Fruit fly (Drosophila melanogaster) whole organism, embryonic: ENCODE data around the gene mRpS18B.

ENCODE experiments used
- CG10274 ChIP-seq: fragments of 200-800 bp; sonication (Bioruptor generic); optimal IDR thresholded peaks from 3 replicates; lab custom pipeline; 2017; ENCODE audit warnings: missing biosample characterization, mild to moderate bottlenecking, missing genetic modification characterization
- CG10462 ChIP-seq: fragments of 200-800 bp; sonication (Bioruptor generic); optimal IDR thresholded peaks from 2 replicates; lab custom pipeline; 2016; ENCODE audit warnings: missing biosample characterization, missing genetic modification characterization
- CG10979 ChIP-seq: fragments of 200-800 bp; sonication (Bioruptor generic); optimal IDR thresholded peaks from 2 replicates; lab custom pipeline; 2018; ENCODE audit warnings: missing biosample characterization, mild to moderate bottlenecking, missing genetic modification characterization, moderate library complexity
- CG13296 ChIP-seq: fragments of 200-800 bp; sonication (Bioruptor generic); optimal IDR thresholded peaks from 3 replicates; lab custom pipeline; 2018; ENCODE audit warnings: missing biosample characterization, mild to moderate bottlenecking, missing genetic modification characterization
- CG14860 ChIP-seq: fragments of 200-800 bp; sonication (Bioruptor generic); IDR thresholded peaks from 3 replicates; pipeline ENCODE4 v1.3.6; 2022; ENCODE audit warnings: missing biosample characterization, missing genetic modification characterization; ENCODE audit not compliant: partially characterized antibody
- CG1603 ChIP-seq: fragments of 200-800 bp; sonication (Bioruptor generic); optimal IDR thresholded peaks from 2 replicates; lab custom pipeline; 2019; ENCODE audit warnings: missing biosample characterization, mild to moderate bottlenecking, missing genetic modification characterization, moderate library complexity
- CG16863 ChIP-seq: fragments of 200-800 bp; sonication (Bioruptor generic); optimal IDR thresholded peaks from 3 replicates; lab custom pipeline; 2016; ENCODE audit warnings: missing biosample characterization, missing genetic modification characterization
- CG2202 ChIP-seq: fragments of 200-800 bp; sonication (Bioruptor generic); optimal IDR thresholded peaks from 2 replicates; lab custom pipeline; 2018; ENCODE audit warnings: missing biosample characterization, mild to moderate bottlenecking, missing genetic modification characterization
- CG32532 ChIP-seq: fragments of 200-800 bp; sonication (Bioruptor generic); IDR thresholded peaks from 2 replicates; pipeline ENCODE4 v1.3.6; 2022; ENCODE audit warnings: missing biosample characterization, missing genetic modification characterization
- CG3838 ChIP-seq: fragments of 200-800 bp; sonication (Bioruptor generic); optimal IDR thresholded peaks from 3 replicates; lab custom pipeline; 2016; ENCODE audit warnings: missing biosample characterization, missing genetic modification characterization
- CG3995 ChIP-seq: fragments of 200-800 bp; sonication (Bioruptor generic); optimal IDR thresholded peaks from 3 replicates; lab custom pipeline; 2016; ENCODE audit warnings: missing biosample characterization, missing genetic modification characterization
- CG4617 ChIP-seq: fragments of 200-800 bp; sonication (Bioruptor generic); optimal IDR thresholded peaks from 3 replicates; lab custom pipeline; 2016; ENCODE audit warnings: missing biosample characterization, missing genetic modification characterization, borderline replicate concordance
- CG6791 ChIP-seq: fragments of 200-800 bp; sonication (Bioruptor generic); IDR thresholded peaks from 3 replicates; pipeline ENCODE4 v1.3.6; 2022; ENCODE audit warnings: missing biosample characterization, missing genetic modification characterization; ENCODE audit not compliant: partially characterized antibody
- CG7372 ChIP-seq: fragments of 200-800 bp; sonication (Bioruptor generic); IDR thresholded peaks from 2 replicates; pipeline ENCODE4 v1.3.6; 2022; ENCODE audit warnings: missing biosample characterization, missing genetic modification characterization
- CG7928 ChIP-seq: fragments of 200-800 bp; sonication (Bioruptor generic); optimal IDR thresholded peaks from 2 replicates; lab custom pipeline; 2017; ENCODE audit warnings: missing biosample characterization, mild to moderate bottlenecking, missing genetic modification characterization
- CG7987 ChIP-seq: fragments of 200-800 bp; sonication (Bioruptor generic); optimal IDR thresholded peaks from 2 replicates; lab custom pipeline; 2018; ENCODE audit warnings: missing biosample characterization, mild to moderate bottlenecking, missing genetic modification characterization, moderate library complexity
- CG8281 ChIP-seq: fragments of 200-800 bp; sonication (Bioruptor generic); optimal IDR thresholded peaks from 2 replicates; lab custom pipeline; 2018; ENCODE audit warnings: missing biosample characterization, mild to moderate bottlenecking, missing genetic modification characterization, moderate library complexity
- CG9609 ChIP-seq: fragments of 200-800 bp; sonication (Bioruptor generic); optimal IDR thresholded peaks from 3 replicates; lab custom pipeline; 2016; ENCODE audit warnings: missing biosample characterization, missing genetic modification characterization
- Camta ChIP-seq: fragments of 200-800 bp; sonication (Bioruptor generic); optimal IDR thresholded peaks from 2 replicates; lab custom pipeline; 2016; ENCODE audit warnings: missing biosample characterization, missing genetic modification characterization
- D19B ChIP-seq: fragments of 200-800 bp; sonication (Bioruptor generic); optimal IDR thresholded peaks from 2 replicates; lab custom pipeline; 2017; ENCODE audit warnings: missing biosample characterization, mild to moderate bottlenecking, missing genetic modification characterization
- Jarid2 ChIP-seq: fragments of 200-800 bp; sonication (Bioruptor generic); optimal IDR thresholded peaks from 3 replicates; lab custom pipeline; 2017; ENCODE audit warnings: mild to moderate bottlenecking, missing biosample characterization, missing genetic modification reagents, missing genetic modification characterization
- NC2β ChIP-seq: fragments of 200-800 bp; sonication (Bioruptor generic); optimal IDR thresholded peaks from 2 replicates; lab custom pipeline; 2016; ENCODE audit warnings: missing biosample characterization, missing genetic modification characterization
- Sry-δ ChIP-seq: fragments of 200-800 bp; sonication (Bioruptor generic); optimal IDR thresholded peaks from 2 replicates; lab custom pipeline; 2016; ENCODE audit warnings: missing biosample characterization, missing genetic modification characterization
- ab ChIP-seq: fragments of 200-800 bp; sonication (Bioruptor generic); optimal IDR thresholded peaks from 2 replicates; lab custom pipeline; 2016; ENCODE audit warnings: missing biosample characterization, missing genetic modification characterization
- abd-A ChIP-seq: fragments of 200-800 bp; sonication (Bioruptor generic); optimal IDR thresholded peaks from 3 replicates; lab custom pipeline; 2019; ENCODE audit warnings: missing biosample characterization, mild to moderate bottlenecking, missing genetic modification characterization, moderate library complexity
- ash1 ChIP-seq: fragments of 200-800 bp; sonication (Bioruptor generic); optimal IDR thresholded peaks from 2 replicates; lab custom pipeline; 2018; ENCODE audit warnings: missing biosample characterization, mild to moderate bottlenecking, missing genetic modification characterization
- ato ChIP-seq: fragments of 200-800 bp; sonication (Bioruptor generic); IDR thresholded peaks from 2 replicates; pipeline ENCODE4 v1.3.6; 2022; ENCODE audit warnings: missing biosample characterization, missing genetic modification characterization; ENCODE audit not compliant: partially characterized antibody
- bigmax ChIP-seq: fragments of 200-800 bp; sonication (Bioruptor generic); optimal IDR thresholded peaks from 2 replicates; lab custom pipeline; 2018; ENCODE audit warnings: missing biosample characterization, mild to moderate bottlenecking, missing genetic modification characterization
- corto ChIP-seq: fragments of 200-800 bp; sonication (Bioruptor generic); optimal IDR thresholded peaks from 2 replicates; lab custom pipeline; 2016; ENCODE audit warnings: missing biosample characterization, mild to moderate bottlenecking, missing genetic modification characterization, moderate library complexity
- da ChIP-seq: fragments of 200-800 bp; sonication (Bioruptor generic); optimal IDR thresholded peaks from 2 replicates; lab custom pipeline; 2016; ENCODE audit warnings: missing biosample characterization, missing genetic modification characterization
- dmrt11E ChIP-seq: fragments of 200-800 bp; sonication (Bioruptor generic); optimal IDR thresholded peaks from 3 replicates; lab custom pipeline; 2018; ENCODE audit warnings: missing biosample characterization, mild to moderate bottlenecking, missing genetic modification characterization, moderate library complexity
- dmrt99B ChIP-seq: fragments of 200-800 bp; sonication (Bioruptor generic); optimal IDR thresholded peaks from 2 replicates; lab custom pipeline; 2018; ENCODE audit warnings: missing biosample characterization, mild to moderate bottlenecking, missing genetic modification characterization, moderate library complexity
- fd102C ChIP-seq: fragments of 200-800 bp; sonication (Bioruptor generic); optimal IDR thresholded peaks from 2 replicates; lab custom pipeline; 2018; ENCODE audit warnings: missing biosample characterization, mild to moderate bottlenecking, missing genetic modification characterization, moderate library complexity
- fru ChIP-seq: fragments of >200 bp; optimal IDR thresholded peaks from 2 replicates; lab custom pipeline; 2017
- ind ChIP-seq: fragments of 200-800 bp; sonication (Bioruptor generic); optimal IDR thresholded peaks from 3 replicates; lab custom pipeline; 2016; ENCODE audit warnings: missing biosample characterization, missing genetic modification characterization
- jigr1 ChIP-seq: fragments of 200-800 bp; sonication (Bioruptor generic); IDR thresholded peaks from 3 replicates; pipeline ENCODE4 v1.3.6; 2022; ENCODE audit warnings: missing biosample characterization, missing genetic modification characterization
- lilli ChIP-seq: fragments of 200-800 bp; sonication (Bioruptor generic); optimal IDR thresholded peaks from 3 replicates; lab custom pipeline; 2016; ENCODE audit warnings: missing biosample characterization, missing genetic modification characterization
- maf-S ChIP-seq: fragments of 200-800 bp; sonication (Bioruptor generic); optimal IDR thresholded peaks from 2 replicates; lab custom pipeline; 2016; ENCODE audit warnings: missing biosample characterization, missing genetic modification characterization
- onecut ChIP-seq: fragments of 200-800 bp; sonication (Bioruptor generic); IDR thresholded peaks from 2 replicates; pipeline ENCODE4 v1.3.6; 2022; ENCODE audit warnings: missing biosample characterization, missing genetic modification characterization
- pan ChIP-seq, 4 experiments: fragments of >200 bp in 3 of 4; fragments of 200-800 bp in 1 of 4; sonication (Bioruptor generic) in 1 of 4; optimal IDR thresholded peaks in 3 of 4; IDR thresholded peaks in 1 of 4; 2 replicates each; pipeline versions ENCODE4 v1.3.6 to Lab custom; 2017 to 2022; ENCODE audit warnings: missing biosample characterization in 2 of 4, missing genetic modification characterization in 2 of 4, mixed read lengths in 1 of 4
- phol ChIP-seq: fragments of 200-800 bp; sonication (Bioruptor generic); optimal IDR thresholded peaks from 3 replicates; lab custom pipeline; 2018; ENCODE audit warnings: missing biosample characterization, mild to moderate bottlenecking, missing genetic modification characterization, moderate library complexity
- repo ChIP-seq: fragments of 200-800 bp; sonication (Bioruptor generic); optimal IDR thresholded peaks from 2 replicates; lab custom pipeline; 2016; ENCODE audit warnings: missing biosample characterization, missing genetic modification characterization
- row ChIP-seq: fragments of 200-800 bp; sonication (Bioruptor generic); IDR thresholded peaks from 3 replicates; pipeline ENCODE4 v1.3.6; 2022; ENCODE audit warnings: missing biosample characterization, missing genetic modification characterization
- scrt ChIP-seq: fragments of 200-800 bp; sonication (Bioruptor generic); optimal IDR thresholded peaks from 2 replicates; lab custom pipeline; 2018; ENCODE audit warnings: missing biosample characterization, mild to moderate bottlenecking, missing genetic modification characterization, moderate library complexity
- slp2 ChIP-seq: fragments of 200-800 bp; sonication (Bioruptor generic); optimal IDR thresholded peaks from 2 replicates; lab custom pipeline; 2016; ENCODE audit warnings: missing biosample characterization, missing genetic modification characterization
- tup ChIP-seq: fragments of 200-800 bp; sonication (Bioruptor generic); optimal IDR thresholded peaks from 2 replicates; lab custom pipeline; 2016; ENCODE audit warnings: missing biosample characterization, mild to moderate bottlenecking, missing genetic modification characterization, moderate library complexity
- usp ChIP-seq: fragments of >200 bp; optimal IDR thresholded peaks from 2 replicates; lab custom pipeline; 2017; ENCODE audit warnings: missing biosample characterization, missing genetic modification characterization
- wor ChIP-seq: fragments of 200-800 bp; sonication (Bioruptor generic); IDR thresholded peaks from 2 replicates; pipeline ENCODE4 v1.3.6; 2022; ENCODE audit warnings: missing biosample characterization, missing genetic modification characterization

The mRpS18B gene

dm6 chr2L:20120388-20121232 is 23.6 kb upstream of the mRpS18B start (continued):
- TF ChIP-seq CG16863 (GFP tag; lab: Kevin White, UChicago): peak; percentile 92
- peak; percentile 98 for TF ChIP-seq CG32532 (GFP tag; lab: Robert Waterston, UW)
- TF ChIP-seq CG7372 (GFP tag; lab: Robert Waterston, UW): peak; percentile 79
- peak; percentile 79 for TF ChIP-seq CG6791 (GFP tag; lab: Robert Waterston, UW)
- peak; percentile 94 for TF ChIP-seq NC2β (GFP tag; lab: Kevin White, UChicago)
- TF ChIP-seq CG9609 (GFP tag; lab: Kevin White, UChicago): peak; percentile 93
- TF ChIP-seq CG8281: peak; percentile 6
- peak; percentile 90 for TF ChIP-seq CG1603 (tag; lab: Kevin White, UChicago)
- TF ChIP-seq corto (GFP tag; lab: Kevin White, UChicago): no peak
- peak; percentile 90 for TF ChIP-seq ind (GFP tag; lab: Kevin White, UChicago)
- TF ChIP-seq scrt (GFP tag; lab: Kevin White, UChicago): peak; percentile 6
- TF ChIP-seq repo (GFP tag; lab: Kevin White, UChicago): peak; percentile 86
- TF ChIP-seq lilli (GFP tag; lab: Kevin White, UChicago): peak; percentile 93
- TF ChIP-seq maf-S (GFP tag; lab: Kevin White, UChicago): peak; percentile 90
- no peak for TF ChIP-seq CG7928 (GFP tag; lab: Kevin White, UChicago)
- TF ChIP-seq CG3995 (GFP tag; lab: Kevin White, UChicago): peak; percentile 19
- TF ChIP-seq CG7987: peak; percentile 90
- peak; percentile 37 for TF ChIP-seq D19B
- TF ChIP-seq bigmax (GFP tag; lab: Kevin White, UChicago): no peak
- peak; percentile 70 for TF ChIP-seq CG13296 (GFP tag; lab: Kevin White, UChicago)
- peak; percentile 76 for TF ChIP-seq row
- TF ChIP-seq fd102C (GFP tag; lab: Kevin White, UChicago): peak; percentile 31
- TF ChIP-seq CG10274 (GFP tag; lab: Kevin White, UChicago): peak; percentile 14
- peak; percentile 79 for TF ChIP-seq Sry-δ (GFP tag; lab: Kevin White, UChicago)
- TF ChIP-seq fru (lab: Kevin White, UChicago): no peak
- TF ChIP-seq ab: peak; percentile 93
- TF ChIP-seq CG3838 (GFP tag; lab: Kevin White, UChicago): peak; percentile 41
- peak; percentile 47 for TF ChIP-seq CG2202 (tag; lab: Kevin White, UChicago)
- peak; percentile 86 for TF ChIP-seq CG4617 (GFP tag; lab: Kevin White, UChicago)
- no peak for TF ChIP-seq abd-A (tag; lab: Kevin White, UChicago)
- TF ChIP-seq CG10462: peak; percentile 68
- TF ChIP-seq dmrt99B (tag; lab: Kevin White, UChicago): peak; percentile 68
- TF ChIP-seq onecut (GFP tag; lab: Robert Waterston, UW): peak; percentile 95
- peak; percentile 92 for TF ChIP-seq Camta (GFP tag; lab: Kevin White, UChicago)
- peak; percentile 57; the same call in 2 of the 3 replicates for TF ChIP-seq CG14860
- TF ChIP-seq da (GFP tag; lab: Kevin White, UChicago): peak; percentile 90
- no peak for TF ChIP-seq usp
- peak; percentile 73 for TF ChIP-seq ato (GFP tag; lab: Robert Waterston, UW)
- no peak for TF ChIP-seq pan (optimal IDR thresholded peaks at IDR 0.05; lab: Kevin White, UChicago)
- TF ChIP-seq pan (GFP tag; optimal IDR thresholded peaks at IDR 0.05 in 1 of 2, IDR thresholded peaks at IDR 0.05 in 1 of 2): peak in 1 of 2 experiments; percentile 86
- peak; percentile 23 for TF ChIP-seq tup (GFP tag; lab: Kevin White, UChicago)
- peak; percentile 41 for TF ChIP-seq Jarid2 (GFP tag; lab: Kevin White, UChicago)
- peak; percentile 73 for TF ChIP-seq wor (GFP tag; lab: Robert Waterston, UW)
- peak; percentile 50; the same call in 2 of the 3 replicates for TF ChIP-seq jigr1 (GFP tag; lab: Robert Waterston, UW)
- TF ChIP-seq dmrt11E (tag; lab: Kevin White, UChicago): peak; percentile 72
- TF ChIP-seq phol (tag; lab: Kevin White, UChicago): peak; percentile 58
- TF ChIP-seq CG10979 (tag; lab: Kevin White, UChicago): peak; percentile 65
- peak; percentile 18 for TF ChIP-seq ash1 (GFP tag; lab: Kevin White, UChicago)
- peak; percentile 90 for TF ChIP-seq slp2 (GFP tag; lab: Kevin White, UChicago)
